Fruit fly (Drosophila melanogaster): Measurements from ENCODE around the gene gammaSnap2.

The gammaSnap2 gene

DNA sequence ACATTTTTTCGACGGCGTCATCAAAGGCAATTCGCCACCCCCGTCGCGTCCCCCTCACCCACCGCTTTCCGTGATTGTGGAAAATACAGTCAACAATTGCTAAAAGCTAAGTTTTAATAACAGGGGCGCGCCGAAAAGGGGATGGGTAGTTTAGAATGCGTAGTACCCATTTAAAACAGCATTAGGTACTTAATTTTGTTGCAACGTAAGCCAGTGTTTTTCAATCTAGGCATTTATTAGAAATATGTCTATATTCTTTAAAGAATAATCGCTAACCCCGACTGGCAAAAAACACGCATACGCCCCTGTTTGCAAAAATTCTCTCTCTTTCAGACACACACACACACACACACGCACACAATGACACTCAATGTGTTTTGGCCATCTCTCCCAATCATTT lies 36.3 kb downstream of the gammaSnap2 start (continued):
- TF ChIP-seq vfl (GFP tag; optimal IDR thresholded peaks at IDR 0.05) (peak; percentile 26), CG5245 (GFP tag; optimal IDR thresholded peaks at IDR 0.05) (no peak), CG30431 (GFP tag; optimal IDR thresholded peaks at IDR 0.05) (no peak), pzg (GFP tag; optimal IDR thresholded peaks at IDR 0.05) (no peak), ftz-f1 (GFP tag; optimal IDR thresholded peaks at IDR 0.05) (no peak), dpn (GFP tag; optimal IDR thresholded peaks at IDR 0.05) (peak; percentile 31 to 53), CG18619 (GFP tag; optimal IDR thresholded peaks at IDR 0.05) (peak; percentile 56), bsh (GFP tag; optimal IDR thresholded peaks at IDR 0.05) (no peak), CG4617 (GFP tag; optimal IDR thresholded peaks at IDR 0.05; ENCODE audit: borderline replicate concordance) (no peak), fd64A (GFP tag; optimal IDR thresholded peaks at IDR 0.05) (no peak), CG6254 (GFP tag; optimal IDR thresholded peaks at IDR 0.05) (no peak), gsb (GFP tag; IDR thresholded peaks at IDR 0.05) (peak; percentile 52; the same call in 1 of the 2 replicates), chm (GFP tag; IDR thresholded peaks at IDR 0.05) (no peak), CG4360 (GFP tag; IDR thresholded peaks at IDR 0.05) (no peak), CoRest (tag; optimal IDR thresholded peaks at IDR 0.05) (peak; percentile 47), stwl (tag; optimal IDR thresholded peaks at IDR 0.05) (no peak), salm (tag; optimal IDR thresholded peaks at IDR 0.05) (no peak), schlank (tag; optimal IDR thresholded peaks at IDR 0.05) (peak; percentile 68), Sin3A (optimal IDR thresholded peaks at IDR 0.05) (no peak), HLHmδ (GFP tag; optimal IDR thresholded peaks at IDR 0.05) (no peak), NC2α (GFP tag; optimal IDR thresholded peaks at IDR 0.05) (no peak), Asciz (GFP tag; optimal IDR thresholded peaks at IDR 0.05) (no peak), Rfx (GFP tag; IDR thresholded peaks at IDR 0.05) (peak; percentile 79), Dp (GFP tag; optimal IDR thresholded peaks at IDR 0.05) (no peak), Lim3 (GFP tag; IDR thresholded peaks at IDR 0.05) (no peak), CG12391 (tag; optimal IDR thresholded peaks at IDR 0.05) (peak; percentile 25), CG13894 (tag; optimal IDR thresholded peaks at IDR 0.05) (peak; percentile 20), onecut (GFP tag; IDR thresholded peaks at IDR 0.05) (no peak), psq (GFP tag; optimal IDR thresholded peaks at IDR 0.05) (no peak), CG17359 (tag; optimal IDR thresholded peaks at IDR 0.05) (peak; percentile 32), CG1233 (GFP tag; optimal IDR thresholded peaks at IDR 0.05) (no peak), CG7357 (GFP tag; IDR thresholded peaks at IDR 0.05) (no peak), CG12155 (GFP tag; optimal IDR thresholded peaks at IDR 0.05) (peak; percentile 52), CG11093 (GFP tag; IDR thresholded peaks at IDR 0.05) (no peak), bab2 (GFP tag; optimal IDR thresholded peaks at IDR 0.05) (peak; percentile 7), CG6272 (GFP tag; IDR thresholded peaks at IDR 0.05) (0 out of 2 replicates have a peak, but pooled peaks have one; percentile 6), HmgD (GFP tag; optimal IDR thresholded peaks at IDR 0.05) (no peak), CG18262 (tag; optimal IDR thresholded peaks at IDR 0.05) (no peak), CG17361 (GFP tag; IDR thresholded peaks at IDR 0.05) (0 out of 3 replicates have a peak, but pooled peaks have one; percentile 11), CG11723 (GFP tag; optimal IDR thresholded peaks at IDR 0.05) (no peak), CG7963 (GFP tag; IDR thresholded peaks at IDR 0.05; ENCODE audit: partially characterized antibody) (no peak), lov (optimal IDR thresholded peaks at IDR 0.05) (no peak), lov (GFP tag; IDR thresholded peaks at IDR 0.05) (no peak), p53 (GFP tag; optimal IDR thresholded peaks at IDR 0.05) (no peak), CG7556 (GFP tag; optimal IDR thresholded peaks at IDR 0.05) (peak; percentile 13), CG4820 (GFP tag; optimal IDR thresholded peaks at IDR 0.05) (no peak), NFAT (GFP tag; IDR thresholded peaks at IDR 0.05) (peak; percentile 77), CG16815 (GFP tag; optimal IDR thresholded peaks at IDR 0.05) (peak; percentile 69), CG2116 (GFP tag; optimal IDR thresholded peaks at IDR 0.05) (no peak), btn (GFP tag; optimal IDR thresholded peaks at IDR 0.05) (no peak), sim (GFP tag; IDR thresholded peaks at IDR 0.05) (no peak), CkIIα-i1 (GFP tag; IDR thresholded peaks at IDR 0.05) (no peak)

Measured in whole organism, embryonic.